Worm (Caenorhabditis elegans) whole organism, young adult: ENCODE data around the gene ubc-26.
A peak's percentile ranks its signal among the peaks of the same experiment; 100 is the strongest.

ENCODE experiments used
- B0035.1 ChIP-seq: sonication (generic microtip); optimal IDR thresholded peaks from 2 replicates; lab custom pipeline; 2016; ENCODE audit warnings: missing genetic modification characterization, mild to moderate bottlenecking, missing compliant biosample characterization, missing genotype, missing genetic modification reagents
- C17E4.6 ChIP-seq: fragments of 200-800 bp; sonication (Bioruptor generic); IDR thresholded peaks from 2 replicates; pipeline ENCODE4 v1.3.6; 2022; ENCODE audit warnings: missing genetic modification reagents, missing genetic modification characterization, missing compliant biosample characterization
- F49E8.2 ChIP-seq: sonication (generic microtip); optimal IDR thresholded peaks from 3 replicates; lab custom pipeline; 2017; ENCODE audit warnings: missing genetic modification characterization, mild to moderate bottlenecking, missing compliant biosample characterization, antibody characterized with exemption, moderate library complexity; ENCODE audit not compliant: insufficient read depth
- F55B11.4 ChIP-seq: sonication (generic microtip); optimal IDR thresholded peaks from 2 replicates; lab custom pipeline; 2016; ENCODE audit warnings: missing compliant biosample characterization, missing genetic modification characterization, borderline replicate concordance; ENCODE audit not compliant: insufficient read depth
- akir-1 ChIP-seq: fragments of 200-800 bp; sonication (Bioruptor generic); optimal IDR thresholded peaks from 2 replicates; lab custom pipeline; 2018; ENCODE audit warnings: mild to moderate bottlenecking, missing genetic modification characterization, moderate library complexity, missing compliant biosample characterization
- attf-3 ChIP-seq: fragments of 200-800 bp; sonication (Bioruptor generic); conservative IDR thresholded peaks from 2 replicates; pipeline ENCODE4 v1.3.6; 2022; ENCODE audit warnings: missing genetic modification reagents, missing genetic modification characterization, missing compliant biosample characterization
- attf-6 ChIP-seq: fragments of 200-800 bp; sonication (Bioruptor generic); IDR thresholded peaks from 2 replicates; pipeline ENCODE4 v1.3.6; 2022; ENCODE audit warnings: missing genetic modification reagents, missing genetic modification characterization, missing compliant biosample characterization
- ccch-3 ChIP-seq: fragments of 200-800 bp; sonication (Bioruptor generic); optimal IDR thresholded peaks from 2 replicates; lab custom pipeline; 2018; ENCODE audit warnings: mild to moderate bottlenecking, missing genetic modification characterization, missing compliant biosample characterization
- cebp-2 ChIP-seq: fragments of 200-800 bp; sonication (Bioruptor generic); IDR thresholded peaks from 2 replicates; pipeline ENCODE4 v1.3.6; 2022; ENCODE audit warnings: missing genetic modification characterization, missing compliant biosample characterization
- ceh-27 ChIP-seq: fragments of 200-800 bp; sonication (Bioruptor generic); optimal IDR thresholded peaks from 2 replicates; lab custom pipeline; 2018; ENCODE audit warnings: mild to moderate bottlenecking, missing genetic modification characterization, moderate library complexity, missing compliant biosample characterization
- ceh-58 ChIP-seq: fragments of 200-800 bp; sonication (Bioruptor generic); IDR thresholded peaks from 2 replicates; pipeline ENCODE4 v1.3.6; 2022; ENCODE audit warnings: missing genetic modification characterization, missing compliant biosample characterization
- dox-1 ChIP-seq: fragments of 200-800 bp; sonication (Bioruptor generic); IDR thresholded peaks from 2 replicates; pipeline ENCODE4 v1.3.6; 2022; ENCODE audit warnings: missing genetic modification reagents, missing genetic modification characterization, missing compliant biosample characterization
- egl-18 ChIP-seq: fragments of 200-800 bp; sonication (Bioruptor generic); IDR thresholded peaks from 2 replicates; pipeline ENCODE4 v1.3.6; 2022; ENCODE audit warnings: missing genetic modification reagents, missing genetic modification characterization, missing compliant biosample characterization
- ets-4 ChIP-seq: fragments of 200-800 bp; sonication (Bioruptor generic); optimal IDR thresholded peaks from 2 replicates; lab custom pipeline; 2018; ENCODE audit warnings: mild to moderate bottlenecking, missing genetic modification characterization, missing compliant biosample characterization
- hmg-1.2 ChIP-seq: fragments of 200-800 bp; sonication (Bioruptor generic); IDR thresholded peaks from 2 replicates; pipeline ENCODE4 v1.3.6; 2022; ENCODE audit warnings: missing genetic modification reagents, missing genetic modification characterization, missing compliant biosample characterization
- hrde-1 ChIP-seq: sonication (generic microtip); optimal IDR thresholded peaks from 2 replicates; lab custom pipeline; 2016; ENCODE audit warnings: missing genetic modification characterization, mild to moderate bottlenecking, missing compliant biosample characterization, moderate library complexity, missing genotype, missing genetic modification reagents, borderline replicate concordance
- hsf-1 ChIP-seq: fragments of 200-800 bp; sonication (Bioruptor generic); IDR thresholded peaks from 2 replicates; pipeline ENCODE4 v1.3.6; 2022; ENCODE audit warnings: missing genetic modification reagents, missing genetic modification characterization, missing compliant biosample characterization
- lin-26 ChIP-seq: fragments of 200-800 bp; sonication (Bioruptor generic); IDR thresholded peaks from 2 replicates; pipeline ENCODE4 v1.3.6; 2022; ENCODE audit warnings: missing genetic modification reagents, missing genetic modification characterization, missing compliant biosample characterization
- lin-54 ChIP-seq: fragments of 200-800 bp; sonication (Bioruptor generic); optimal IDR thresholded peaks from 2 replicates; lab custom pipeline; 2018; ENCODE audit warnings: mild to moderate bottlenecking, missing genetic modification characterization, missing compliant biosample characterization
- mcd-1 ChIP-seq: fragments of 200-800 bp; sonication (Bioruptor generic); IDR thresholded peaks from 2 replicates; pipeline ENCODE4 v1.3.6; 2022; ENCODE audit warnings: missing genetic modification reagents, missing genetic modification characterization, missing compliant biosample characterization
- mel-28 ChIP-seq: sonication (generic microtip); optimal IDR thresholded peaks from 2 replicates; lab custom pipeline; 2016; ENCODE audit warnings: borderline replicate concordance, mild to moderate bottlenecking, missing genetic modification characterization, missing compliant biosample characterization
- nfya-2 ChIP-seq: fragments of 200-800 bp; sonication (Bioruptor generic); IDR thresholded peaks from 2 replicates; pipeline ENCODE4 v1.3.6; 2022; ENCODE audit warnings: missing genetic modification reagents, missing genetic modification characterization, missing compliant biosample characterization
- nfyb-1 ChIP-seq: fragments of 200-800 bp; sonication (Bioruptor generic); IDR thresholded peaks from 2 replicates; pipeline ENCODE4 v1.3.6; 2022; ENCODE audit warnings: missing genetic modification reagents, missing genetic modification characterization, missing compliant biosample characterization
- nhr-80 ChIP-seq: sonication (generic microtip); optimal IDR thresholded peaks from 2 replicates; lab custom pipeline; 2016; ENCODE audit warnings: missing genetic modification characterization, missing compliant biosample characterization
- rpc-1 ChIP-seq, 2 experiments: fragments of 150-350 bp in 1 of 2; sonication (generic microtip) in 1 of 2; optimal IDR thresholded peaks; 2 replicates each; lab custom pipeline; 2014 to 2018; ENCODE audit warnings: missing biosample characterization in 1 of 2, missing genetic modification characterization in 1 of 2, missing genetic modification reagents in 1 of 2, missing genotype in 1 of 2
- snpc-1.1 ChIP-seq: sonication (generic microtip); optimal IDR thresholded peaks from 2 replicates; lab custom pipeline; 2017; ENCODE audit warnings: missing genetic modification characterization, mild to moderate bottlenecking, missing compliant biosample characterization, antibody characterized with exemption, moderate library complexity, missing genotype, missing genetic modification reagents; ENCODE audit not compliant: insufficient read depth
- tbp1 ChIP-seq: fragments of 200-800 bp; sonication (Bioruptor generic); optimal IDR thresholded peaks from 2 replicates; lab custom pipeline; 2018; ENCODE audit warnings: mild to moderate bottlenecking, missing genetic modification characterization, missing compliant biosample characterization
- unc-62 ChIP-seq: fragments of 150-350 bp; optimal IDR thresholded peaks from 2 replicates; lab custom pipeline; 2014; ENCODE audit warnings: missing biosample characterization, missing genetic modification reagents, missing genetic modification characterization
- xnd-1 ChIP-seq: sonication (generic microtip); optimal IDR thresholded peaks from 2 replicates; lab custom pipeline; 2016; ENCODE audit warnings: missing genotype, missing genetic modification reagents, missing genetic modification characterization, missing compliant biosample characterization
- zfh-2 ChIP-seq: fragments of 200-800 bp; sonication (Bioruptor generic); conservative IDR thresholded peaks from 2 replicates; pipeline ENCODE4 v1.3.6; 2022; ENCODE audit warnings: missing genetic modification reagents, missing genetic modification characterization, missing compliant biosample characterization
- ztf-28 ChIP-seq: fragments of 200-800 bp; sonication (Bioruptor generic); IDR thresholded peaks from 2 replicates; pipeline ENCODE4 v1.3.6; 2022; ENCODE audit warnings: missing genetic modification reagents, missing genetic modification characterization, missing compliant biosample characterization

Gene ubc-26

ce11 chrII:2939681-2940080, 39.5 kb upstream of the ubc-26 start:
- TF ChIP-seq ccch-3 = no peak
- TF ChIP-seq lin-26 (GFP tag; lab: Robert Waterston, UW) = 0 out of 2 replicates have a peak, but pooled peaks have one; percentile 51

- TF ChIP-seq mel-28 (tag; lab: Kevin White, UChicago) (no peak), nfya-2 (GFP tag; lab: Robert Waterston, UW) (no peak), ztf-28 (GFP tag; lab: Robert Waterston, UW) (no peak), tbp1 (GFP tag; lab: Kevin White, UChicago) (no peak)
Measured at ce11 chrII:2937852-2938251, 37.7 kb upstream of the ubc-26 start, which contains the start of gene irld-65. Gene irld-65 (minus strand): TSS chrII:2937952.

ce11 chrII:2934354-2934753, 34.2 kb upstream of the ubc-26 start, which contains the start of gene irld-67:
Gene irld-67 (minus strand): TSS chrII:2934454.
- TF ChIP-seq B0035.1 (tag; lab: Kevin White, UChicago) = no peak
- no peak for TF ChIP-seq ccch-3
- TF ChIP-seq ceh-27 (GFP tag; lab: Kevin White, UChicago) = no peak
- TF ChIP-seq hmg-1.2 (GFP tag; lab: Robert Waterston, UW) = no peak
- TF ChIP-seq F49E8.2 (tag; lab: Kevin White, UChicago) = no peak
- TF ChIP-seq, all 124 proteins: peak for 0

- TF ChIP-seq hsf-1 (GFP tag; lab: Robert Waterston, UW) (no peak), zfh-2 (peak; percentile 62; the same call in 1 of the 2 replicates)
Measured at ce11 chrII:2931564-2931963, 31.4 kb upstream of the ubc-26 start.

ce11 chrII:2930499-2930898, 30.4 kb upstream of the ubc-26 start, which contains the start of the genes irld-64 and irld-63:
Gene irld-64 (minus strand): TSS chrII:2930599.
Gene irld-63 (plus strand): TSS chrII:2930728.
- no peak for TF ChIP-seq dox-1 (GFP tag; lab: Robert Waterston, UW)
- no peak for TF ChIP-seq ets-4 (GFP tag; lab: Kevin White, UChicago)

- TF ChIP-seq akir-1 (GFP tag; lab: Kevin White, UChicago) (no peak), nfya-2 (GFP tag; lab: Robert Waterston, UW) (no peak), ets-4 (GFP tag; lab: Kevin White, UChicago) (no peak), unc-62 (no peak), nfyb-1 (GFP tag; lab: Robert Waterston, UW) (no peak), hrde-1 (no peak), C17E4.6 (no peak), snpc-1.1 (peak; percentile 54), attf-3 (GFP tag; lab: Robert Waterston, UW) (no peak), attf-6 (GFP tag; lab: Robert Waterston, UW) (no peak), xnd-1 (tag; lab: Kevin White, UChicago) (no peak), rpc-1 (optimal IDR thresholded peaks at IDR 0.05; lab: Kevin White, UChicago) (no peak), rpc-1 (tag; optimal IDR thresholded peaks at IDR 0.05; lab: Kevin White, UChicago) (no peak), egl-18 (no peak), ceh-58 (GFP tag; lab: Robert Waterston, UW) (no peak), ztf-28 (GFP tag; lab: Robert Waterston, UW) (0 out of 2 replicates have a peak, but pooled peaks have one; percentile 10), lin-54 (no peak), nhr-80 (tag; lab: Kevin White, UChicago) (no peak), F55B11.4 (tag; lab: Kevin White, UChicago) (no peak), cebp-2 (GFP tag; lab: Robert Waterston, UW) (no peak), zfh-2 (peak; percentile 81), mcd-1 (no peak)
Measured at ce11 chrII:2929846-2930245, 29.7 kb upstream of the ubc-26 start.
